Fruit fly (Drosophila melanogaster) S2 (cell line): ENCODE data around the gene sl.

ENCODE experiments used
- CG8478 ChIP-seq: fragments of >200 bp; optimal IDR thresholded peaks from 2 replicates; lab custom pipeline; 2018
- CTCF ChIP-seq, 2 experiments: fragments of >200 bp; optimal IDR thresholded peaks; 2 replicates each; lab custom pipeline; 2018

dm6 chrX:16325472-16325871 is 24.6 kb upstream of the sl start, which contains the start of gene CalpC:
- TF ChIP-seq CTCF (optimal IDR thresholded peaks at IDR 0.05; lab: Kevin White, UChicago) (no peak), CG8478 (lab: Kevin White, UChicago) (no peak)
